Worm (Caenorhabditis elegans): ENCODE data around the gene sdz-19.

Gene sdz-19

DNA sequence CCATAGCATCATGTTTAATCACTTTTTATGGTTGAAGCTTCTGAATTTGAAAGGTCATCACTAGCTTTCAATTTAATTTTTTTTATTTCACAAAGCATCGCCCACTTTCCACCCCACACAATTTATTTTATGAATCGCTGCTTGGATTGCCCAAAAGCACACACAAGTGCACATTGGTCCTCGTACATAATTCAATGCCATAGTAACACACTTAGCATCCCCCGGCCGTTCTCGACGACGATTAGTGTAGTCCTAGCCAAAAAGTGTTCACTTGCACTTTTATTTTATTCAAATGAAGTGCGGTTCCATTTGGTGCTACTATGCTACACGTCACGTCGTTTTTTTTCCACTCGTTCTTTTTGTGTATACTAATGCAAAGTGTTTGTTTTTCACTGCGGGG is 24.1 kb downstream of the sdz-19 start:
- TF ChIP-seq ces-1 (GFP tag; optimal IDR thresholded peaks at IDR 0.05) = peak; percentile 95
- TF ChIP-seq tbx-8 (GFP tag; optimal IDR thresholded peaks at IDR 0.05) = no peak

ce11 chrX:12478465-12478864 is 24.7 kb downstream of the sdz-19 start:
- TF ChIP-seq mep-1 (tag; optimal IDR thresholded peaks at IDR 0.05) (no peak), snpc-4 (tag; optimal IDR thresholded peaks at IDR 0.05) (no peak), ceh-43 (GFP tag; optimal IDR thresholded peaks at IDR 0.05) (no peak), unc-62 (GFP tag; optimal IDR thresholded peaks at IDR 0.05) (no peak), bed-3 (GFP tag; optimal IDR thresholded peaks at IDR 0.05) (no peak), ceh-39 (tag; optimal IDR thresholded peaks at IDR 0.05) (no peak), lin-32 (GFP tag; optimal IDR thresholded peaks at IDR 0.05) (no peak), ztf-11 (tag; optimal IDR thresholded peaks at IDR 0.05) (no peak), sem-2 (GFP tag; optimal IDR thresholded peaks at IDR 0.05) (no peak), lsy-2 (tag; optimal IDR thresholded peaks at IDR 0.05) (no peak), nhr-12 (tag; optimal IDR thresholded peaks at IDR 0.05) (no peak), flh-1 (GFP tag; optimal IDR thresholded peaks at IDR 0.05) (no peak)

- TF ChIP-seq sptf-1 (tag; optimal IDR thresholded peaks at IDR 0.05) (no peak), snpc-4 (tag; optimal IDR thresholded peaks at IDR 0.05) (no peak), nhr-76 (tag; optimal IDR thresholded peaks at IDR 0.05) (no peak), ham-2 (GFP tag; optimal IDR thresholded peaks at IDR 0.05) (no peak), hlh-1 (tag; optimal IDR thresholded peaks at IDR 0.05) (no peak), unc-39 (tag; optimal IDR thresholded peaks at IDR 0.05) (no peak), sem-2 (GFP tag; optimal IDR thresholded peaks at IDR 0.05) (no peak), ceh-43 (GFP tag; optimal IDR thresholded peaks at IDR 0.05) (no peak), zip-8 (tag; optimal IDR thresholded peaks at IDR 0.05) (no peak), mab-5 (tag; optimal IDR thresholded peaks at IDR 0.05) (no peak), cnd-1 (tag; optimal IDR thresholded peaks at IDR 0.05) (no peak), ces-1 (GFP tag; optimal IDR thresholded peaks at IDR 0.05) (no peak), nhr-12 (tag; optimal IDR thresholded peaks at IDR 0.05) (no peak), bed-3 (GFP tag; optimal IDR thresholded peaks at IDR 0.05) (no peak), ceh-39 (tag; optimal IDR thresholded peaks at IDR 0.05) (no peak)
These were observed 25.8 kb downstream of the sdz-19 start, which contains the start of gene F45E6.1 for ce11 chrX:12477341-12477740. F45E6.1 (minus strand) TSS chrX:12477441.

DNA sequence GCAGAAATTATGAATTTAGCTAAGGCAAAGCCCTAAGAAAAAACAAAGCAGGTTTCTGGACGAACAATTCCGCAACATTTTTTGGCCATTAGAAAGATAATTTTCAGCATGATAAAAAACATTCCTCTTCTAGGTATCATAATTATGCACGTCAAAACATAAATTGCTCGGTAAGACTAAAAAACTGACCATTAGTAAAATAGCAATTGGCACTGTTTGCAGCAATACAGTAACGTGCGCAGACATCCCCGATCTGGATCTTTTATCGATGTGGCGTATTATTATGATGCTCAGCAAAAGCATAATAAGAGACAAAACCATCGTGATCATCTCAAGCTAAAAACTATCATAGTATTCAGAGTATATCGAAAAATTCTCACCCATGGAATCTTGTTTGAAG is 26.7 kb downstream of the sdz-19 start:
- TF ChIP-seq elt-1 (tag; optimal IDR thresholded peaks at IDR 0.05; ENCODE audit: borderline replicate concordance, insufficient read depth) = no peak
- no peak for TF ChIP-seq elt-3 (tag; optimal IDR thresholded peaks at IDR 0.05)
- no peak for TF ChIP-seq tbx-8 (GFP tag; optimal IDR thresholded peaks at IDR 0.05)

DNA sequence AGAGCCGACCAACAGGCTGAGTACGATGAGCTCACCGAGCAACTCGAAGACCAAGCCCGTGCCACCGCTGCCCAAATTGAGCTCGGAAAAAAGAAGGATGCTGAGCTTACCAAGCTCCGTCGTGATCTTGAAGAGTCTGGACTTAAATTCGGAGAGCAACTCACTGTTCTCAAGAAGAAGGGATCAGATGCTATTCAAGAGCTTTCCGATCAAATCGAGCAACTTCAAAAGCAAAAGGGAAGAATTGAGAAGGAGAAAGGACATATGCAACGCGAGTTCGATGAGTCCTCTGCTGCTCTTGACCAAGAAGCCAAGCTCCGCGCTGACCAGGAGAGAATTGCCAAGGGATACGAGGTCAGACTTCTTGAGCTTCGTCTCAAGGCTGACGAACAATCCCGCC is 30.9 kb downstream of the sdz-19 start:
- TF ChIP-seq sem-2 (GFP tag; optimal IDR thresholded peaks at IDR 0.05) (no peak), tbx-8 (GFP tag; optimal IDR thresholded peaks at IDR 0.05) (no peak), hlh-1 (tag; optimal IDR thresholded peaks at IDR 0.05) (no peak), nhr-12 (tag; optimal IDR thresholded peaks at IDR 0.05) (no peak), unc-39 (tag; optimal IDR thresholded peaks at IDR 0.05) (no peak), M03D4.4 (tag; optimal IDR thresholded peaks at IDR 0.05) (no peak), snpc-4 (tag; optimal IDR thresholded peaks at IDR 0.05) (no peak), ces-1 (GFP tag; optimal IDR thresholded peaks at IDR 0.05) (no peak), sptf-1 (tag; optimal IDR thresholded peaks at IDR 0.05) (no peak), unc-120 (tag; optimal IDR thresholded peaks at IDR 0.05; ENCODE audit: poor library complexity, severe bottlenecking) (no peak), lin-13 (tag; optimal IDR thresholded peaks at IDR 0.05) (no peak), ceh-39 (tag; optimal IDR thresholded peaks at IDR 0.05) (no peak), elt-1 (tag; optimal IDR thresholded peaks at IDR 0.05; ENCODE audit: borderline replicate concordance, insufficient read depth) (no peak), unc-62 (GFP tag; optimal IDR thresholded peaks at IDR 0.05) (no peak), mls-2 (tag; optimal IDR thresholded peaks at IDR 0.05) (no peak), mab-5 (tag; optimal IDR thresholded peaks at IDR 0.05) (no peak), ceh-43 (GFP tag; optimal IDR thresholded peaks at IDR 0.05) (no peak), elt-3 (tag; optimal IDR thresholded peaks at IDR 0.05) (no peak)

DNA sequence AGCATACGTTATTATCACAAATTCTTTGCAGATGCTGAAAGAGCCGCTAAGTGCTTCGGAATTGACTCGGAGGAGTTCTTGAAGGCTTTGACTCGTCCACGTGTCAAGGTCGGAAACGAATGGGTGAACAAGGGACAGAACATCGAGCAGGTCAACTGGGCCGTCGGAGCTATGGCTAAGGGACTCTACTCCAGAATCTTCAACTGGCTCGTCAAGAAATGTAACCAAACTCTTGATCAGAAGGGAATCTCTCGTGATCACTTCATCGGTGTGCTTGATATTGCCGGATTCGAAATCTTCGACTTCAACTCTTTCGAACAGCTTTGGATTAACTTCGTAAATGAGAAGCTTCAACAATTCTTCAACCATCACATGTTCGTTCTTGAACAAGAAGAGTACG is 33.3 kb downstream of the sdz-19 start:
- TF ChIP-seq ztf-11 (tag; optimal IDR thresholded peaks at IDR 0.05) = no peak
- TF ChIP-seq ceh-83 (GFP tag; optimal IDR thresholded peaks at IDR 0.05) = no peak
- no peak for TF ChIP-seq nhr-237 (tag; optimal IDR thresholded peaks at IDR 0.05)
